Fruit fly (Drosophila melanogaster) whole organism, embryonic: ENCODE measurements around the gene SpdS.
A peak's percentile ranks its signal among the peaks of the same experiment; 100 is the strongest.

ENCODE experiments used
- Ada2b ChIP-seq: fragments of 200-800 bp; sonication (Bioruptor generic); IDR thresholded peaks from 2 replicates; pipeline ENCODE4 v1.3.6; 2022; ENCODE audit warnings: missing biosample characterization, missing genetic modification characterization
- CG13123 ChIP-seq: fragments of 200-800 bp; sonication (Bioruptor generic); optimal IDR thresholded peaks from 2 replicates; lab custom pipeline; 2016; ENCODE audit warnings: missing biosample characterization, missing genetic modification characterization
- CG15479 ChIP-seq: fragments of 200-800 bp; sonication (Bioruptor generic); optimal IDR thresholded peaks from 3 replicates; lab custom pipeline; 2019; ENCODE audit warnings: missing biosample characterization, mild to moderate bottlenecking, missing genetic modification characterization, moderate library complexity
- CG1603 ChIP-seq: fragments of 200-800 bp; sonication (Bioruptor generic); optimal IDR thresholded peaks from 2 replicates; lab custom pipeline; 2019; ENCODE audit warnings: missing biosample characterization, mild to moderate bottlenecking, missing genetic modification characterization, moderate library complexity
- CG18011 ChIP-seq: fragments of 200-800 bp; sonication (Bioruptor generic); optimal IDR thresholded peaks from 2 replicates; lab custom pipeline; 2017; ENCODE audit warnings: missing biosample characterization, missing genetic modification characterization, mild to moderate bottlenecking, moderate library complexity, missing genotype
- CG2875 ChIP-seq: fragments of 200-800 bp; sonication (Bioruptor generic); optimal IDR thresholded peaks from 2 replicates; lab custom pipeline; 2017; ENCODE audit warnings: missing biosample characterization, mild to moderate bottlenecking, missing genetic modification characterization, missing genetic modification reagents
- CG30020 ChIP-seq: fragments of 200-800 bp; optimal IDR thresholded peaks from 2 replicates; lab custom pipeline; 2019; ENCODE audit warnings: missing biosample characterization, mild to moderate bottlenecking, missing genetic modification characterization, moderate library complexity
- CG32532 ChIP-seq: fragments of 200-800 bp; sonication (Bioruptor generic); IDR thresholded peaks from 2 replicates; pipeline ENCODE4 v1.3.6; 2022; ENCODE audit warnings: missing biosample characterization, missing genetic modification characterization
- CG33213 ChIP-seq: fragments of 200-800 bp; sonication (Bioruptor generic); optimal IDR thresholded peaks from 3 replicates; lab custom pipeline; 2016; ENCODE audit warnings: missing biosample characterization, missing genetic modification characterization
- CG33557 ChIP-seq: fragments of 200-800 bp; sonication (Bioruptor generic); optimal IDR thresholded peaks from 2 replicates; lab custom pipeline; 2019; ENCODE audit warnings: missing biosample characterization, mild to moderate bottlenecking, missing genetic modification characterization, moderate library complexity
- CG34224 ChIP-seq: fragments of 200-800 bp; sonication (Bioruptor generic); IDR thresholded peaks from 3 replicates; pipeline ENCODE4 v1.3.6; 2022; ENCODE audit warnings: missing biosample characterization, missing genetic modification characterization; ENCODE audit not compliant: partially characterized antibody
- CG4404 ChIP-seq: fragments of 200-800 bp; sonication (Bioruptor generic); IDR thresholded peaks from 2 replicates; pipeline ENCODE4 v1.3.6; 2022; ENCODE audit warnings: missing biosample characterization, missing genetic modification characterization
- CG5245 ChIP-seq: fragments of 200-800 bp; sonication (Bioruptor generic); optimal IDR thresholded peaks from 3 replicates; lab custom pipeline; 2016; ENCODE audit warnings: missing biosample characterization, missing genetic modification characterization
- CG5953 ChIP-seq: fragments of 200-800 bp; sonication (Bioruptor generic); IDR thresholded peaks from 2 replicates; pipeline ENCODE4 v1.3.6; 2022; ENCODE audit warnings: missing biosample characterization, missing genetic modification characterization
- CG7963 ChIP-seq: fragments of 200-800 bp; sonication (Bioruptor generic); IDR thresholded peaks from 3 replicates; pipeline ENCODE4 v1.3.6; 2022; ENCODE audit warnings: missing biosample characterization, missing genetic modification characterization; ENCODE audit not compliant: partially characterized antibody
- CG8359 ChIP-seq: fragments of 200-800 bp; sonication (Bioruptor generic); optimal IDR thresholded peaks from 2 replicates; lab custom pipeline; 2017; ENCODE audit warnings: missing biosample characterization, mild to moderate bottlenecking, missing genetic modification characterization, borderline replicate concordance
- CG8765 ChIP-seq: fragments of 200-800 bp; sonication (Bioruptor generic); IDR thresholded peaks from 2 replicates; pipeline ENCODE4 v1.3.6; 2022; ENCODE audit warnings: missing biosample characterization, missing genetic modification characterization
- CG9609 ChIP-seq: fragments of 200-800 bp; sonication (Bioruptor generic); optimal IDR thresholded peaks from 3 replicates; lab custom pipeline; 2016; ENCODE audit warnings: missing biosample characterization, missing genetic modification characterization
- Dip3 ChIP-seq: fragments of 200-800 bp; sonication (Bioruptor generic); optimal IDR thresholded peaks from 3 replicates; lab custom pipeline; 2016; ENCODE audit warnings: missing biosample characterization, missing genetic modification characterization
- Doc2 ChIP-seq: fragments of 200-800 bp; sonication (Bioruptor generic); IDR thresholded peaks from 2 replicates; pipeline ENCODE4 v1.3.6; 2022; ENCODE audit warnings: missing biosample characterization, missing genetic modification characterization
- Dp ChIP-seq: fragments of 200-800 bp; sonication (Bioruptor generic); optimal IDR thresholded peaks from 2 replicates; lab custom pipeline; 2018; ENCODE audit warnings: missing biosample characterization, mild to moderate bottlenecking, missing genetic modification characterization, moderate library complexity
- E2f2 ChIP-seq: fragments of 200-800 bp; sonication (Bioruptor generic); IDR thresholded peaks from 2 replicates; pipeline ENCODE4 v1.3.6; 2022; ENCODE audit warnings: missing biosample characterization, missing genetic modification characterization
- HLH54F ChIP-seq: fragments of 200-800 bp; sonication (Bioruptor generic); optimal IDR thresholded peaks from 3 replicates; lab custom pipeline; 2016; ENCODE audit warnings: missing biosample characterization, missing genetic modification characterization
- Hr78 ChIP-seq, 2 experiments: fragments of 200-800 bp in 1 of 2; fragments of >200 bp in 1 of 2; sonication (Bioruptor generic) in 1 of 2; optimal IDR thresholded peaks; 2 replicates each; lab custom pipeline; 2017 to 2019; ENCODE audit warnings: missing biosample characterization in 2 of 2, missing genetic modification characterization in 2 of 2, mild to moderate bottlenecking in 1 of 2, moderate library complexity in 1 of 2
- Lim3 ChIP-seq: fragments of 200-800 bp; sonication (Bioruptor generic); IDR thresholded peaks from 2 replicates; pipeline ENCODE4 v1.3.6; 2022; ENCODE audit warnings: missing biosample characterization, missing genetic modification characterization
- Mrtf ChIP-seq: fragments of 200-800 bp; sonication (Bioruptor generic); IDR thresholded peaks from 3 replicates; pipeline ENCODE4 v1.3.6; 2022; ENCODE audit warnings: missing biosample characterization, missing genetic modification characterization
- Sry-β ChIP-seq: fragments of 200-800 bp; sonication (Bioruptor generic); optimal IDR thresholded peaks from 2 replicates; lab custom pipeline; 2018; ENCODE audit warnings: missing biosample characterization, mild to moderate bottlenecking, missing genetic modification characterization, moderate library complexity
- Sry-δ ChIP-seq: fragments of 200-800 bp; sonication (Bioruptor generic); optimal IDR thresholded peaks from 2 replicates; lab custom pipeline; 2016; ENCODE audit warnings: missing biosample characterization, missing genetic modification characterization
- TFAM ChIP-seq: fragments of 200-800 bp; sonication (Bioruptor generic); optimal IDR thresholded peaks from 2 replicates; lab custom pipeline; 2017; ENCODE audit warnings: missing biosample characterization, missing genetic modification characterization, inconsistent platforms
- Usf ChIP-seq: fragments of 200-800 bp; sonication (Bioruptor generic); optimal IDR thresholded peaks from 2 replicates; lab custom pipeline; 2017; ENCODE audit warnings: missing genotype, missing biosample characterization, missing genetic modification characterization
- Xrp1 ChIP-seq: fragments of 200-800 bp; sonication (Bioruptor generic); IDR thresholded peaks from 2 replicates; pipeline ENCODE4 v1.3.6; 2022; ENCODE audit warnings: missing biosample characterization, missing genetic modification characterization
- al ChIP-seq: fragments of 200-800 bp; sonication (Bioruptor generic); IDR thresholded peaks from 2 replicates; pipeline ENCODE4 v1.3.6; 2022; ENCODE audit warnings: missing biosample characterization, missing genetic modification characterization
- br ChIP-seq: fragments of >200 bp; optimal IDR thresholded peaks from 2 replicates; lab custom pipeline; 2017
- ci ChIP-seq: fragments of 200-800 bp; sonication (Bioruptor generic); IDR thresholded peaks from 3 replicates; pipeline ENCODE4 v1.3.6; 2022; ENCODE audit warnings: missing biosample characterization, missing genetic modification characterization
- esg ChIP-seq: fragments of 200-800 bp; sonication (Bioruptor generic); conservative IDR thresholded peaks from 2 replicates; pipeline ENCODE4 v1.3.6; 2022; ENCODE audit warnings: missing biosample characterization, missing genetic modification characterization
- ewg ChIP-seq: fragments of 200-800 bp; sonication (Bioruptor generic); optimal IDR thresholded peaks from 3 replicates; lab custom pipeline; 2017; ENCODE audit warnings: mild to moderate bottlenecking, missing biosample characterization, missing genetic modification reagents, missing genetic modification characterization
- fd3F ChIP-seq: fragments of 200-800 bp; sonication (Bioruptor generic); optimal IDR thresholded peaks from 2 replicates; lab custom pipeline; 2018; ENCODE audit warnings: missing biosample characterization, mild to moderate bottlenecking, missing genetic modification characterization, moderate library complexity
- fd96Cb ChIP-seq: fragments of 200-800 bp; sonication (Bioruptor generic); optimal IDR thresholded peaks from 2 replicates; lab custom pipeline; 2018; ENCODE audit warnings: missing biosample characterization, mild to moderate bottlenecking, missing genetic modification characterization, moderate library complexity
- gce ChIP-seq: fragments of 200-800 bp; sonication (Bioruptor generic); IDR thresholded peaks from 3 replicates; pipeline ENCODE4 v1.3.6; 2022; ENCODE audit warnings: missing biosample characterization, missing genetic modification characterization
- hb ChIP-seq: fragments of 200-800 bp; sonication (Bioruptor generic); IDR thresholded peaks from 3 replicates; pipeline ENCODE4 v1.3.6; 2022; ENCODE audit warnings: missing biosample characterization, missing genetic modification characterization; ENCODE audit not compliant: partially characterized antibody
- jumu ChIP-seq: fragments of 200-800 bp; sonication (Bioruptor generic); optimal IDR thresholded peaks from 3 replicates; lab custom pipeline; 2016; ENCODE audit warnings: missing biosample characterization, missing genetic modification characterization
- knrl ChIP-seq: fragments of 200-800 bp; sonication (Bioruptor generic); IDR thresholded peaks from 3 replicates; pipeline ENCODE4 v1.3.6; 2022; ENCODE audit warnings: missing biosample characterization, missing genetic modification characterization; ENCODE audit not compliant: partially characterized antibody
- pan ChIP-seq, 4 experiments: fragments of >200 bp in 3 of 4; fragments of 200-800 bp in 1 of 4; sonication (Bioruptor generic) in 1 of 4; optimal IDR thresholded peaks in 3 of 4; IDR thresholded peaks in 1 of 4; 2 replicates each; pipeline versions ENCODE4 v1.3.6 to Lab custom; 2017 to 2022; ENCODE audit warnings: missing biosample characterization in 2 of 4, missing genetic modification characterization in 2 of 4, mixed read lengths in 1 of 4
- pnt ChIP-seq: fragments of 200-800 bp; sonication (Bioruptor generic); optimal IDR thresholded peaks from 3 replicates; lab custom pipeline; 2016; ENCODE audit warnings: missing biosample characterization, missing genetic modification characterization
- slbo ChIP-seq: fragments of 200-800 bp; sonication (Bioruptor generic); IDR thresholded peaks from 2 replicates; pipeline ENCODE4 v1.3.6; 2022; ENCODE audit warnings: missing biosample characterization, missing genetic modification characterization
- stc ChIP-seq: fragments of 200-800 bp; sonication (Bioruptor generic); IDR thresholded peaks from 2 replicates; pipeline ENCODE4 v1.3.6; 2022; ENCODE audit warnings: missing biosample characterization, missing genetic modification characterization
- tgo ChIP-seq: fragments of 200-800 bp; sonication (Bioruptor generic); IDR thresholded peaks from 3 replicates; pipeline ENCODE4 v1.3.6; 2022; ENCODE audit warnings: missing biosample characterization, missing genetic modification characterization
- zen2 ChIP-seq: fragments of 200-800 bp; sonication (Bioruptor generic); IDR thresholded peaks from 3 replicates; pipeline ENCODE4 v1.3.6; 2022; ENCODE audit warnings: missing biosample characterization, missing genetic modification characterization; ENCODE audit not compliant: partially characterized antibody
- zfh2 ChIP-seq: fragments of 200-800 bp; sonication (Bioruptor generic); optimal IDR thresholded peaks from 2 replicates; lab custom pipeline; 2016; ENCODE audit warnings: missing biosample characterization, missing genetic modification characterization

The SpdS gene

dm6 chr3R:9586663-9587248 is 44.7 kb upstream of the SpdS start, which contains the start of gene P58IPK (continued):
- TF ChIP-seq Sry-β (GFP tag; lab: Kevin White, UChicago) (peak; percentile 98), CG9609 (GFP tag; lab: Kevin White, UChicago) (peak; percentile 69), CG5245 (peak; percentile 30), knrl (GFP tag; lab: Robert Waterston, UW) (peak; percentile 96), CG33213 (GFP tag; lab: Kevin White, UChicago) (peak; percentile 74), CG32532 (GFP tag; lab: Robert Waterston, UW) (peak; percentile 76), E2f2 (GFP tag; lab: Robert Waterston, UW) (peak; percentile 80), jumu (GFP tag; lab: Kevin White, UChicago) (peak; percentile 76), CG18011 (GFP tag; lab: Kevin White, UChicago) (peak; percentile 65), CG1603 (tag; lab: Kevin White, UChicago) (peak; percentile 80), pan (optimal IDR thresholded peaks at IDR 0.05; lab: Kevin White, UChicago) (no peak), pan (GFP tag; optimal IDR thresholded peaks at IDR 0.05 in 1 of 2, IDR thresholded peaks at IDR 0.05 in 1 of 2) (peak in 1 of 2 experiments; percentile 44), slbo (peak; percentile 91), CG34224 (GFP tag; lab: Robert Waterston, UW) (peak; percentile 92), zen2 (GFP tag; lab: Robert Waterston, UW) (peak; percentile 79), CG15479 (GFP tag; lab: Kevin White, UChicago) (no peak), CG4404 (GFP tag; lab: Robert Waterston, UW) (peak; percentile 50; the same call in 1 of the 2 replicates), Mrtf (GFP tag; lab: Robert Waterston, UW) (peak; percentile 57; the same call in 1 of the 3 replicates), zfh2 (GFP tag; lab: Kevin White, UChicago) (peak; percentile 80), CG13123 (GFP tag; lab: Kevin White, UChicago) (peak; percentile 12), al (GFP tag; lab: Robert Waterston, UW) (peak; percentile 52), Dp (GFP tag; lab: Kevin White, UChicago) (peak; percentile 77), TFAM (GFP tag; lab: Kevin White, UChicago) (no peak), Lim3 (GFP tag; lab: Robert Waterston, UW) (no peak), tgo (GFP tag; lab: Robert Waterston, UW) (peak; percentile 52), Sry-δ (peak; percentile 97), CG8765 (no peak), esg (GFP tag; lab: Robert Waterston, UW) (peak; percentile 53; the same call in 1 of the 2 replicates), fd3F (GFP tag; lab: Kevin White, UChicago) (no peak), Usf (GFP tag; lab: Kevin White, UChicago) (peak; percentile 17), br (lab: Kevin White, UChicago) (no peak), CG7963 (GFP tag; lab: Robert Waterston, UW) (peak; percentile 90), CG33557 (GFP tag; lab: Kevin White, UChicago) (peak; percentile 20), CG8359 (GFP tag; lab: Kevin White, UChicago) (no peak), Hr78 (GFP tag; optimal IDR thresholded peaks at IDR 0.05; lab: Kevin White, UChicago) (no peak), Dip3 (peak; percentile 68), CG30020 (tag; lab: Kevin White, UChicago) (peak; percentile 52), gce (GFP tag; lab: Robert Waterston, UW) (no peak), ci (GFP tag; lab: Robert Waterston, UW) (peak; percentile 66; the same call in 2 of the 3 replicates), Xrp1 (peak; percentile 64), ewg (peak; percentile 19), CG5953 (no peak), fd96Cb (peak; percentile 9), Doc2 (GFP tag; lab: Robert Waterston, UW) (no peak), CG2875 (GFP tag; lab: Kevin White, UChicago) (no peak), hb (GFP tag; lab: Robert Waterston, UW) (peak; percentile 90), stc (no peak; the same call in 1 of the 2 replicates), HLH54F (GFP tag; lab: Kevin White, UChicago) (peak; percentile 81), pnt (GFP tag; lab: Kevin White, UChicago) (peak; percentile 54), Ada2b (GFP tag; lab: Robert Waterston, UW) (no peak)
